Worm (Caenorhabditis elegans): Measurements from ENCODE around the gene pkc-3.
"Not testable (repeated sequence)": the region's sequence is repeated elsewhere in the genome, so short reads cannot be mapped to it uniquely, and the experiment has no call there.

Gene pkc-3

ce11 chrII:5344775-5345174 lies 35.1 kb upstream of the pkc-3 start, which contains the start of gene F09E5.14:
Gene F09E5.14, minus strand, starts transcription at chrII:5344875.
- TF ChIP-seq unc-62 (GFP tag; optimal IDR thresholded peaks at IDR 0.05) = no peak

- not testable (repeated sequence) for TF ChIP-seq unc-62 (GFP tag; optimal IDR thresholded peaks at IDR 0.05)
These were observed 29.5 kb upstream of the pkc-3 start, which contains the start of gene F09E5.8 for ce11 chrII:5350357-5350756. Gene F09E5.8, plus strand, starts transcription at chrII:5350669.

ce11 chrII:5351799-5352198 lies 28.0 kb upstream of the pkc-3 start, which contains the start of gene F09E5.7:
Gene F09E5.7, plus strand, starts transcription at chrII:5352099.
- TF ChIP-seq unc-62 (GFP tag; optimal IDR thresholded peaks at IDR 0.05) = no peak

ce11 chrII:5353642-5354041 lies 26.2 kb upstream of the pkc-3 start:
- TF ChIP-seq unc-62 (GFP tag; optimal IDR thresholded peaks at IDR 0.05) = no peak

ce11 chrII:5355384-5355783 lies 24.4 kb upstream of the pkc-3 start, which contains the start of gene srg-69:
Gene srg-69, plus strand, starts transcription at chrII:5355684.
- TF ChIP-seq unc-62 (GFP tag; optimal IDR thresholded peaks at IDR 0.05) = no peak

ce11 chrII:5358137-5358745 lies 21.6 kb upstream of the pkc-3 start, which contains the start of the genes F09E5.11 and bmy-1:
Gene F09E5.11, minus strand, starts transcription at chrII:5358187.
Gene bmy-1, plus strand, starts transcription at chrII:5358695.
- TF ChIP-seq unc-62 (GFP tag; optimal IDR thresholded peaks at IDR 0.05) = no peak

- no peak for TF ChIP-seq unc-62 (GFP tag; optimal IDR thresholded peaks at IDR 0.05)
These were observed 20.6 kb upstream of the pkc-3 start, which contains the start of gene sec-6 for ce11 chrII:5359252-5359651. Gene sec-6, plus strand, starts transcription at chrII:5359552.

ce11 chrII:5364516-5364915 lies 15.3 kb upstream of the pkc-3 start:
- no peak for TF ChIP-seq unc-62 (GFP tag; optimal IDR thresholded peaks at IDR 0.05)

- TF ChIP-seq unc-62 (GFP tag; optimal IDR thresholded peaks at IDR 0.05) = no peak
These were observed 14.2 kb upstream of the pkc-3 start, which contains the start of gene F09E5.16 for ce11 chrII:5365645-5366044. Gene F09E5.16, minus strand, starts transcription at chrII:5365745.

- no peak for TF ChIP-seq unc-62 (GFP tag; optimal IDR thresholded peaks at IDR 0.05)
These were observed 9.2 kb upstream of the pkc-3 start, which contains the start of gene F09E5.12 for ce11 chrII:5370641-5371040. Gene F09E5.12, minus strand, starts transcription at chrII:5370741.

- no peak for TF ChIP-seq unc-62 (GFP tag; optimal IDR thresholded peaks at IDR 0.05)
These were observed 6.4 kb upstream of the pkc-3 start, which contains the start of the genes agt-2 and F09E5.3 for ce11 chrII:5373275-5374047. Gene agt-2, minus strand, starts transcription at chrII:5373827. Gene F09E5.3, plus strand, starts transcription at chrII:5373997.

ce11 chrII:5374967-5375366 lies 4.9 kb upstream of the pkc-3 start, which contains the start of gene algn-2:
Gene algn-2, plus strand, starts transcription at chrII:5375267.
- TF ChIP-seq unc-62 (GFP tag; optimal IDR thresholded peaks at IDR 0.05) = no peak

ce11 chrII:5377467-5378238 lies 2.2 kb upstream of the pkc-3 start, which contains the start of gene prdx-2:
Gene prdx-2, plus strand, starts transcription at chrII:5378195.
- no peak for TF ChIP-seq unc-62 (GFP tag; optimal IDR thresholded peaks at IDR 0.05)

ce11 chrII:5378239-5378521 lies 1.6 kb upstream of the pkc-3 start:
- no peak for TF ChIP-seq unc-62 (GFP tag; optimal IDR thresholded peaks at IDR 0.05)

ce11 chrII:5384282-5384681 lies 4.5 kb downstream of the pkc-3 start:
- TF ChIP-seq unc-62 (GFP tag; optimal IDR thresholded peaks at IDR 0.05) = no peak

- no peak for TF ChIP-seq unc-62 (GFP tag; optimal IDR thresholded peaks at IDR 0.05)
These were observed 7.4 kb downstream of the pkc-3 start, which contains the start of gene ccpp-6 for ce11 chrII:5387217-5387616. Gene ccpp-6, minus strand, starts transcription at chrII:5387317.
